Fruit fly (Drosophila melanogaster): ENCODE measurements around the gene Psn.

Psn gene

dm6 chr3L:20401026-20401912, 31.0 kb upstream of the Psn start, which contains the start of gene trbl:
Gene trbl, minus strand, starts transcription at chr3L:20401609.
- TF ChIP-seq Abd-B (GFP tag; optimal IDR thresholded peaks at IDR 0.05), result no peak
- no peak for TF ChIP-seq brk (GFP tag; optimal IDR thresholded peaks at IDR 0.05)
- peak; percentile 87 for TF ChIP-seq Vsx2 (GFP tag; optimal IDR thresholded peaks at IDR 0.05; ENCODE audit: partially characterized antibody)
- peak; percentile 42 for TF ChIP-seq fru (GFP tag; optimal IDR thresholded peaks at IDR 0.05)
- TF ChIP-seq Rel (GFP tag; optimal IDR thresholded peaks at IDR 0.05), result no peak
- TF ChIP-seq Rel (tag; optimal IDR thresholded peaks at IDR 0.05), result peak; percentile 16
- peak; percentile 97 for TF ChIP-seq Dif (GFP tag; optimal IDR thresholded peaks at IDR 0.05; ENCODE audit: partially characterized antibody)
- no peak for TF ChIP-seq jim (GFP tag; optimal IDR thresholded peaks at IDR 0.05)
- TF ChIP-seq Myc (optimal IDR thresholded peaks at IDR 0.05), result no peak
- no peak for TF ChIP-seq GATAd (GFP tag; optimal IDR thresholded peaks at IDR 0.05)
- TF ChIP-seq rgr (GFP tag; optimal IDR thresholded peaks at IDR 0.05), result peak; percentile 33
- peak; percentile 88 to 95 for TF ChIP-seq dl (GFP tag; optimal IDR thresholded peaks at IDR 0.05; ENCODE audit: insufficient read depth in 1 of 2, partially characterized antibody in 2 of 2)
- TF ChIP-seq Sp1 (GFP tag; optimal IDR thresholded peaks at IDR 0.05), result peak; percentile 44
- TF ChIP-seq psq (GFP tag; optimal IDR thresholded peaks at IDR 0.05), result peak; percentile 99
- no peak for TF ChIP-seq Mio (GFP tag; optimal IDR thresholded peaks at IDR 0.05)
- peak; percentile 54 for TF ChIP-seq Hr83 (GFP tag; optimal IDR thresholded peaks at IDR 0.05; ENCODE audit: poor library complexity, severe bottlenecking)
- no peak for TF ChIP-seq foxo (GFP tag; optimal IDR thresholded peaks at IDR 0.05)

DNA sequence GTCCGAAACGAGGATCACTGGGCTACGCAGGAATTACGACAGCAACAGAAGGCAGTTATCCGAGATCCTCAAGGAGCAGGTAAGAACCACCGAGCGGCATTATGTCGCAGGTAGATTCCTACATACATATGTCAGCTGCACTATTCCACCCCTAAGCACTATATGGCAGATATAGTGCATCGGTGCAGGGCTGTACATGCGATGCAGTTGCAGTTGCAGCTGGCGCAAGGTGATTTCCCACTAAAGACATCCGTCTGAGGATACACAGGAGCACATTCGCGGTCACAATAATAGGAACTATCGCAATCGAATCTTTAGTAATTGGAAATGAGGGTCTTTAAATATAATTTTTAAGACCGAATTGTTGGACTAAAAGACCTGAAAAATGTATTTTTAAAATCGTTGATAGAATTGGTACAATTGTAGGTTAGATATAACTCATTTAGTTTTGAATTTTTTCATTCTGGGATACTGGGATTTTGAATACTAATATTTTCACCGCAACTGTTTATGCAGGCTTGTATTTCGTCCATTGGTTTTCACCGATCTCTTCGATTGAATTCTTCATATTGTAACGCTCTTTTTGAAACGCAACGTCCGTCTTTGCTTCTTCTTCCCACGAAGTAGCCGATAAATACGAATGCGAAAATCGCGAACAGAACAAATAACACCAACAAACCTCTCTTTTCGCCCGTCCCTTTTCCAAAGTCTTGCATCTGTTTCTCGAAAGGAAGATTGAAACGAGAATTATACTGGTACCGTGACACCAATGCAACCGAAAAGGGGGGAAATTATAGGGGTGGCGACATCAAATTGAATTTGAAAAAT, 29.4 kb upstream of the Psn start:
- peak; percentile 51 for TF ChIP-seq rgr (GFP tag; optimal IDR thresholded peaks at IDR 0.05)
- no peak for TF ChIP-seq sage (GFP tag; optimal IDR thresholded peaks at IDR 0.05)
- TF ChIP-seq woc (GFP tag; optimal IDR thresholded peaks at IDR 0.05), result peak; percentile 44
- peak; percentile 49 for TF ChIP-seq brk (GFP tag; optimal IDR thresholded peaks at IDR 0.05)
- no peak for TF ChIP-seq jim (GFP tag; optimal IDR thresholded peaks at IDR 0.05)
- no peak for TF ChIP-seq Mio (GFP tag; optimal IDR thresholded peaks at IDR 0.05)
- peak; percentile 68 for TF ChIP-seq OdsH (GFP tag; optimal IDR thresholded peaks at IDR 0.05)
- TF ChIP-seq CG9705 (GFP tag; optimal IDR thresholded peaks at IDR 0.05), result peak; percentile 40
- no peak for TF ChIP-seq usp (GFP tag; optimal IDR thresholded peaks at IDR 0.05)
- no peak for TF ChIP-seq pan (optimal IDR thresholded peaks at IDR 0.05)
- peak; percentile 75 for TF ChIP-seq h (GFP tag; optimal IDR thresholded peaks at IDR 0.05)
- TF ChIP-seq Hr78 (GFP tag; optimal IDR thresholded peaks at IDR 0.05), result no peak
- TF ChIP-seq dmrt93B (GFP tag; optimal IDR thresholded peaks at IDR 0.05), result peak; percentile 22
- no peak for TF ChIP-seq CrebA (GFP tag; optimal IDR thresholded peaks at IDR 0.05; ENCODE audit: borderline replicate concordance)
- TF ChIP-seq N (GFP tag; optimal IDR thresholded peaks at IDR 0.05), result no peak
- peak; percentile 9 for TF ChIP-seq Dif (GFP tag; optimal IDR thresholded peaks at IDR 0.05; ENCODE audit: partially characterized antibody)
- TF ChIP-seq ey (GFP tag; optimal IDR thresholded peaks at IDR 0.05), result peak; percentile 71
- TF ChIP-seq Sp1 (GFP tag; optimal IDR thresholded peaks at IDR 0.05), result peak; percentile 79
- TF ChIP-seq GATAd (GFP tag; optimal IDR thresholded peaks at IDR 0.05), result no peak
- peak; percentile 52 for TF ChIP-seq Hnf4 (GFP tag; optimal IDR thresholded peaks at IDR 0.05)
- no peak for TF ChIP-seq Abd-B (GFP tag; optimal IDR thresholded peaks at IDR 0.05)
- TF ChIP-seq foxo (GFP tag; optimal IDR thresholded peaks at IDR 0.05), result peak in 1 of 2 experiments; percentile 61
- peak; percentile 19 for TF ChIP-seq tai (GFP tag; optimal IDR thresholded peaks at IDR 0.05)
- TF ChIP-seq dsf (GFP tag; optimal IDR thresholded peaks at IDR 0.05; ENCODE audit: borderline replicate concordance), result no peak
- peak; percentile 78 for TF ChIP-seq HLH106 (tag; optimal IDR thresholded peaks at IDR 0.05)
- no peak for TF ChIP-seq Vsx2 (GFP tag; optimal IDR thresholded peaks at IDR 0.05; ENCODE audit: partially characterized antibody)
- TF ChIP-seq sv (GFP tag; optimal IDR thresholded peaks at IDR 0.05), result no peak
- TF ChIP-seq Dfd (GFP tag; optimal IDR thresholded peaks at IDR 0.05), result no peak
- TF ChIP-seq lola (GFP tag; optimal IDR thresholded peaks at IDR 0.05), result no peak
- peak; percentile 93 for TF ChIP-seq psq (GFP tag; optimal IDR thresholded peaks at IDR 0.05)
- TF ChIP-seq fru (GFP tag; optimal IDR thresholded peaks at IDR 0.05), result peak; percentile 60
- TF ChIP-seq br (GFP tag; optimal IDR thresholded peaks at IDR 0.05), result peak; percentile 66
- peak; percentile 58 for TF ChIP-seq Rel (GFP tag; optimal IDR thresholded peaks at IDR 0.05)
- TF ChIP-seq Rel (tag; optimal IDR thresholded peaks at IDR 0.05), result peak; percentile 50
- peak; percentile 54 for TF ChIP-seq CG32264 (GFP tag; optimal IDR thresholded peaks at IDR 0.05)
- peak; percentile 55 for TF ChIP-seq Jra (GFP tag; optimal IDR thresholded peaks at IDR 0.05)
- TF ChIP-seq Hr83 (GFP tag; optimal IDR thresholded peaks at IDR 0.05; ENCODE audit: poor library complexity, severe bottlenecking), result no peak
- TF ChIP-seq dl (GFP tag; optimal IDR thresholded peaks at IDR 0.05; ENCODE audit: insufficient read depth in 1 of 2, partially characterized antibody in 2 of 2), result no peak
- no peak for TF ChIP-seq Myc (optimal IDR thresholded peaks at IDR 0.05)

Measured in whole organism, wandering third instar larva.